Fruit fly (Drosophila melanogaster) whole organism, pupa: ENCODE measurements around the gene lap.

ENCODE experiments used
- CG10348 ChIP-seq: fragments of 200-800 bp; sonication (Bioruptor generic); IDR thresholded peaks from 2 replicates; pipeline ENCODE4 v1.3.6; 2022; ENCODE audit warnings: missing biosample characterization, missing genetic modification characterization
- CG12605 ChIP-seq: fragments of 200-800 bp; sonication (Bioruptor generic); IDR thresholded peaks from 2 replicates; pipeline ENCODE4 v1.3.6; 2022; ENCODE audit warnings: missing biosample characterization, missing genetic modification characterization
- CG14655 ChIP-seq: fragments of 200-800 bp; sonication (Bioruptor generic); optimal IDR thresholded peaks from 3 replicates; lab custom pipeline; 2017; ENCODE audit warnings: mild to moderate bottlenecking, missing biosample characterization, missing genetic modification reagents, missing genetic modification characterization
- CG15710 ChIP-seq: fragments of 200-800 bp; sonication (Bioruptor generic); optimal IDR thresholded peaks from 2 replicates; lab custom pipeline; 2018; ENCODE audit warnings: missing biosample characterization, mild to moderate bottlenecking, missing genetic modification characterization, moderate library complexity
- CG34367 ChIP-seq: fragments of 200-800 bp; sonication (Bioruptor generic); optimal IDR thresholded peaks from 2 replicates; lab custom pipeline; 2018; ENCODE audit warnings: missing biosample characterization, mild to moderate bottlenecking, missing genetic modification characterization
- CG4496 ChIP-seq: fragments of 200-800 bp; sonication (Bioruptor generic); IDR thresholded peaks from 3 replicates; pipeline ENCODE4 v1.3.6; 2022; ENCODE audit warnings: missing biosample characterization, missing genetic modification characterization
- CG8159 ChIP-seq: fragments of 200-800 bp; sonication (Bioruptor generic); optimal IDR thresholded peaks from 3 replicates; lab custom pipeline; 2018; ENCODE audit warnings: missing biosample characterization, mild to moderate bottlenecking, missing genetic modification characterization, moderate library complexity
- CG9948 ChIP-seq: fragments of 200-800 bp; sonication (Bioruptor generic); optimal IDR thresholded peaks from 2 replicates; lab custom pipeline; 2018; ENCODE audit warnings: missing biosample characterization, mild to moderate bottlenecking, missing genetic modification characterization, moderate library complexity
- D1 ChIP-seq: fragments of 200-800 bp; sonication (Bioruptor generic); optimal IDR thresholded peaks from 2 replicates; lab custom pipeline; 2018; ENCODE audit warnings: missing biosample characterization, mild to moderate bottlenecking, missing genetic modification characterization, moderate library complexity
- EcR ChIP-seq: fragments of 200-800 bp; sonication (Bioruptor generic); optimal IDR thresholded peaks from 3 replicates; lab custom pipeline; 2019; ENCODE audit warnings: missing biosample characterization, missing genetic modification characterization, mild to moderate bottlenecking, moderate library complexity, missing genetic modification reagents
- Pif1B ChIP-seq: fragments of 200-800 bp; sonication (Bioruptor generic); optimal IDR thresholded peaks from 3 replicates; lab custom pipeline; 2016; ENCODE audit warnings: missing biosample characterization, missing genetic modification characterization
- fd96Ca ChIP-seq: fragments of 200-800 bp; sonication (Bioruptor generic); IDR thresholded peaks from 3 replicates; pipeline ENCODE4 v1.3.6; 2022; ENCODE audit warnings: missing biosample characterization, missing genetic modification characterization
- gl ChIP-seq: fragments of 200-800 bp; sonication (Bioruptor generic); optimal IDR thresholded peaks from 2 replicates; lab custom pipeline; 2018; ENCODE audit warnings: missing biosample characterization, mild to moderate bottlenecking, missing genetic modification characterization
- rn ChIP-seq: fragments of 200-800 bp; sonication (Bioruptor generic); IDR thresholded peaks from 2 replicates; pipeline ENCODE4 v1.3.6; 2022; ENCODE audit warnings: missing biosample characterization, missing genetic modification characterization

DNA sequence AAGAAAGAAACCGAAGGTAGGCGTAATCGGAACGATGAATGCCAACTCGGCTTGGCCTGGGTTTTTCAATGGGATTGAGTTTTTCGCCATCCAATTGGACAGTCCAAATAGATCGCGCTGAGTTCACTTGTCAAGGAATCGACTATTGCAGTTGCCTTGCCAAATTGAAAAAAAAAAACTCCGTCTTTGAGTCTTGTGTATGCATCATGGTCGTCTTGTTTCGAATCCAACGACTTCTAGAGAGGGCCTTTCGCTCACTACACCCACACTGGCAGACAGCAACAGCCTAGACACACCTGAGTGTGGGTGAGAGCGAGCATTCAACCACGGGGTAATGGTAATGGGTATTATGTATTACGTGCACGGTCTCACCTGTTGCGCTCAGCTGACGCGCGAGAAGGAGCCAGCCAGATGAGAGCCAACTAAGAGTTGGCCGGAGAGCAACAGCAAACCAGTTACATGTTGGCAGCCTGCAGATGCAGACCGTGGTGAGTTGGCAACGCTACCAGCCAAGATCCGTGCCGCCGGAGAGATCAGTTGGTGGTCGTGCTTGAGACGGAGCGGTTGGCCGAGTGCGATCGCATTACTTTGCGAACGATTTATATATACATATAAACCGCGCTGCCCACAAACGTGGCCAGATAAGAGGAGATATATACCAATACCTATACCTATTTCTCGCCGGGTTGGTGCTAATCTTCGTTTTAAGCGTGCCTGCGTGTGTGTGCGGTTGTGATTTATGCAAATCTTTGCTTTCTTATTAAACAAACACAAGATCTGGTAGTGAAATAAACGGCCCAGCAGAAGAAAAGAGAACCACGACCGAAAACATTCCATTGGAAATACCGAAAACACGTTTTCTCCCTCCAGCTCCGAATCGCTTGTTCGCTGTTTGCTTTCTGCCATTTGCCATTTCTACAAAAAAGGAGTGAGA lies 24.2 kb upstream of the lap start, which contains the start of gene sas:
- no peak for TF ChIP-seq gl
- peak; percentile 97 for TF ChIP-seq EcR
- peak; percentile 28 for TF ChIP-seq Pif1B (GFP tag; lab: Kevin White, UChicago)
- no peak for TF ChIP-seq CG8159 (tag; lab: Kevin White, UChicago)
- TF ChIP-seq rn (GFP tag; lab: Robert Waterston, UW): no peak
- peak; percentile 46; the same call in 1 of the 2 replicates for TF ChIP-seq CG12605 (GFP tag; lab: Robert Waterston, UW)
- peak; percentile 45; the same call in 2 of the 3 replicates for TF ChIP-seq CG4496
- TF ChIP-seq CG34367 (tag; lab: Kevin White, UChicago): no peak
- TF ChIP-seq CG9948 (tag; lab: Kevin White, UChicago): no peak
- no peak for TF ChIP-seq D1 (tag; lab: Kevin White, UChicago)
- TF ChIP-seq CG15710 (tag; lab: Kevin White, UChicago): no peak
- no peak for TF ChIP-seq fd96Ca
- no peak for TF ChIP-seq CG14655
- TF ChIP-seq CG10348 (GFP tag; lab: Robert Waterston, UW): no peak
